Fruit fly (Drosophila melanogaster): ENCODE measurements around the gene AP-2sigma.

The AP-2sigma gene

DNA sequence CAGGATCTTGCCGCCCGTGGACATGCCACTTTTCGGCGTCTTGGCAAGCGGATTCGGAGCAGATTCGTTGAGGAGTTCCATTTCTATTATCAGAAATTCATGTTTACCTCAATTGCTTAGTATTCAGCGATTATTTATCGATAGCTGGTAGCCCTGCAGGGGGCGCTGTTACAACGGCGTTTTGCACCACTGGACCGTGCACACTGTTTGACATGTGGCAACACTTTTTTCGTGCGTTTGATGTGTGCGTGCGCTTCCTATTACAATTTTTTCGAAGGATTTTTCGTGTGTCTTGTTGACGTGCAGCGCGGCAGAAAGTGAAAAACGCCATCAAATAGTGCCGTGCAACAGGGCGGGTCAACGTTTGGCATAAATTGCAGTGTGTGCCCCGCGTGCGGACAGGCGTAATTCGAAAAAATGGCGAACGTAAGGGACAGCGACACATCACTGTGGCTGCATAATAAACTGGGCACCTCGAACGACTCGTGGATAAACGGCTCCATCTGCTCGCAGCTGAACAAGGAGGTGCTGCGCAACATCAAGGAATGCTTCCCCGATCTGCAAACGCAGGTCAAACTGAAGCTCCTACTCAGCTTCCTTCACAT, 46.3 kb downstream of the AP-2sigma start, which contains the start of the genes CG3337 and Nelf-A (continued):
- TF ChIP-seq oc (tag; optimal IDR thresholded peaks at IDR 0.05) (no peak), vnd (GFP tag; IDR thresholded peaks at IDR 0.05; ENCODE audit: partially characterized antibody) (peak; percentile 69), Oli (tag; optimal IDR thresholded peaks at IDR 0.05) (no peak), CG9215 (GFP tag; IDR thresholded peaks at IDR 0.05) (peak; percentile 54; the same call in 1 of the 2 replicates), ab (GFP tag; optimal IDR thresholded peaks at IDR 0.05) (peak; percentile 40), Fer1 (GFP tag; optimal IDR thresholded peaks at IDR 0.05) (peak; percentile 15), CG1602 (GFP tag; optimal IDR thresholded peaks at IDR 0.05) (peak; percentile 51), vfl (GFP tag; optimal IDR thresholded peaks at IDR 0.05) (peak; percentile 74), Dfd (GFP tag; optimal IDR thresholded peaks at IDR 0.05) (no peak), Vsx1 (GFP tag; optimal IDR thresholded peaks at IDR 0.05) (no peak), maf-S (GFP tag; optimal IDR thresholded peaks at IDR 0.05) (peak; percentile 55), chif (GFP tag; optimal IDR thresholded peaks at IDR 0.05) (peak; percentile 62 to 63), ftz-f1 (GFP tag; optimal IDR thresholded peaks at IDR 0.05) (peak; percentile 60), hth (optimal IDR thresholded peaks at IDR 0.05) (no peak), E2f2 (GFP tag; IDR thresholded peaks at IDR 0.05) (peak; percentile 68), CG15073 (GFP tag; optimal IDR thresholded peaks at IDR 0.05) (no peak), Trl (optimal IDR thresholded peaks at IDR 0.05) (no peak), Trl (GFP tag; optimal IDR thresholded peaks at IDR 0.05) (peak; percentile 67), CG30020 (tag; optimal IDR thresholded peaks at IDR 0.05) (no peak), Oaz (GFP tag; IDR thresholded peaks at IDR 0.05) (no peak), NK7.1 (GFP tag; optimal IDR thresholded peaks at IDR 0.05) (peak; percentile 51), Atf3 (GFP tag; optimal IDR thresholded peaks at IDR 0.05) (peak; percentile 40), CG43689 (GFP tag; IDR thresholded peaks at IDR 0.05) (no peak), nom (GFP tag; optimal IDR thresholded peaks at IDR 0.05) (peak; percentile 4), dpn (GFP tag; optimal IDR thresholded peaks at IDR 0.05) (peak; percentile 79 to 87), CG31224 (GFP tag; IDR thresholded peaks at IDR 0.05) (peak; percentile 53), CG11093 (GFP tag; IDR thresholded peaks at IDR 0.05) (no peak), ac (GFP tag; optimal IDR thresholded peaks at IDR 0.05) (no peak), Optix (GFP tag; IDR thresholded peaks at IDR 0.05) (no peak; the same call in 2 of the 3 replicates), fd64A (GFP tag; optimal IDR thresholded peaks at IDR 0.05) (no peak), CG1647 (GFP tag; optimal IDR thresholded peaks at IDR 0.05) (peak; percentile 75), CG3065 (GFP tag; optimal IDR thresholded peaks at IDR 0.05) (no peak), CG7839 (tag; optimal IDR thresholded peaks at IDR 0.05) (peak; percentile 44), lola (GFP tag; optimal IDR thresholded peaks at IDR 0.05) (no peak), lilli (GFP tag; optimal IDR thresholded peaks at IDR 0.05) (peak; percentile 86), CG12155 (GFP tag; optimal IDR thresholded peaks at IDR 0.05) (peak; percentile 59), CG9727 (GFP tag; optimal IDR thresholded peaks at IDR 0.05) (peak; percentile 59), pros (GFP tag; optimal IDR thresholded peaks at IDR 0.05) (no peak), Camta (GFP tag; optimal IDR thresholded peaks at IDR 0.05) (peak; percentile 77), Xbp1 (GFP tag; optimal IDR thresholded peaks at IDR 0.05) (peak; percentile 80), wor (GFP tag; IDR thresholded peaks at IDR 0.05) (no peak), CG10366 (GFP tag; IDR thresholded peaks at IDR 0.05) (peak; percentile 55), Mrtf (GFP tag; IDR thresholded peaks at IDR 0.05) (peak; percentile 60; the same call in 2 of the 3 replicates), CG8944 (GFP tag; optimal IDR thresholded peaks at IDR 0.05) (peak; percentile 80), cwo (GFP tag; optimal IDR thresholded peaks at IDR 0.05) (no peak), Eip74EF (GFP tag; optimal IDR thresholded peaks at IDR 0.05) (no peak), CG8089 (GFP tag; optimal IDR thresholded peaks at IDR 0.05) (peak; percentile 75), seq (GFP tag; IDR thresholded peaks at IDR 0.05) (no peak), sisA (GFP tag; IDR thresholded peaks at IDR 0.05) (peak; percentile 71), ssp (GFP tag; IDR thresholded peaks at IDR 0.05) (peak; percentile 56), chinmo (GFP tag; IDR thresholded peaks at IDR 0.05; ENCODE audit: partially characterized antibody) (peak; percentile 91; the same call in 3 of the 4 replicates)
